Worm (Caenorhabditis elegans): ENCODE measurements around the gene ZC196.4.

DNA sequence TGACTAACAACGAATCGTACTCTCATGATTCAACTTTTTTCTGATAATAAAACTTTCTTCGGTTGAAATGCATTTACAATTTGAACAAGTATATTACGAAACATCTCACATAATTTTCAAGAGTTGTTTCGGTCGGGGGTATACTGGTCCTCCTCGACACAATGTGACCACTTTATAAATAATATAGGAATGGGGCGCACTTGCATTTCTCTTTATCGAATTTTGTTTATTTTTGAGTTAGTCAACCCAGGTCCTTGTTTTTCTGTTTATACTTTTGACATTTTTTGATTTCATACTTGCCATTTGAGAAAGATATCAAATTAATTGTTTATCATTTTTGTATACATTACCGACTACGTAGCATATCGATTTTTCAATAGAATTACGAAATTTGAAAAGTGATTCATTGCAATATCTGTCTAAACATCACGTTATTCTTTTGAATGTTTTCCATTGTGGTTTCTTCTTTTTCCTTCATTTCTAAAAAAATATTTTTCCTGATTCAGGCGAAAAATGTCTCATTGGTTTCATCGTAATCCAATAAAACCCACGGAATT lies 41.0 kb downstream of the ZC196.4 start, which contains the start of gene B0507.2:
- TF ChIP-seq syd-9 (tag; optimal IDR thresholded peaks at IDR 0.05) (no peak), eyg-1 (tag; optimal IDR thresholded peaks at IDR 0.05) (no peak), dmd-4 (tag; optimal IDR thresholded peaks at IDR 0.05; ENCODE audit: borderline replicate concordance) (no peak), ceh-6 (GFP tag; optimal IDR thresholded peaks at IDR 0.05) (no peak), ztf-16 (tag; optimal IDR thresholded peaks at IDR 0.05) (no peak), ceh-19 (GFP tag; optimal IDR thresholded peaks at IDR 0.05) (no peak), ceh-31 (tag; optimal IDR thresholded peaks at IDR 0.05) (no peak), ceh-30 (tag; optimal IDR thresholded peaks at IDR 0.05) (no peak)
